Fruit fly (Drosophila melanogaster) Kc167 (cell line): ENCODE results near the gene CG6724.

Experiments
- Myc ChIP-seq: fragments of >200 bp; optimal IDR thresholded peaks from 2 replicates; lab custom pipeline; 2017; ENCODE audit warnings: missing external identifiers
- Sin3A ChIP-seq: fragments of >200 bp; optimal IDR thresholded peaks from 2 replicates; lab custom pipeline; 2018; ENCODE audit warnings: missing external identifiers
- h ChIP-seq: fragments of >200 bp; optimal IDR thresholded peaks from 3 replicates; lab custom pipeline; 2018; ENCODE audit warnings: missing external identifiers
- insv ChIP-seq: fragments of >200 bp; optimal IDR thresholded peaks from 3 replicates; lab custom pipeline; 2018; ENCODE audit warnings: missing external identifiers
- psq ChIP-seq: fragments of >200 bp; optimal IDR thresholded peaks from 2 replicates; lab custom pipeline; 2017; ENCODE audit warnings: missing external identifiers
- ttk ChIP-seq: sonication (Bioruptor generic); optimal IDR thresholded peaks from 2 replicates; lab custom pipeline; 2017; ENCODE audit warnings: missing external identifiers

CG6724 gene

dm6 chr2L:10769708-10770107 is at the start of gene CG6724:
TSS of gene CG6724 (minus strand) at chr2L:10769952.
- TF ChIP-seq insv (lab: Kevin White, UChicago) (no peak), Sin3A (lab: Kevin White, UChicago) (no peak), ttk (lab: Kevin White, UChicago) (no peak), h (lab: Kevin White, UChicago) (no peak), Myc (lab: Kevin White, UChicago) (no peak), psq (lab: Kevin White, UChicago) (no peak)

- TF ChIP-seq h (lab: Kevin White, UChicago): no peak
These were observed 49.1 kb upstream of the CG6724 start, which contains the start of gene CG6508 for dm6 chr2L:10818807-10819206. TSS of gene CG6508 (plus strand) at chr2L:10819107.

dm6 chr2L:10801951-10802780 is 32.4 kb upstream of the CG6724 start:
- TF ChIP-seq Sin3A (lab: Kevin White, UChicago) (no peak), h (lab: Kevin White, UChicago) (no peak), insv (lab: Kevin White, UChicago) (no peak), Myc (lab: Kevin White, UChicago) (no peak), ttk (lab: Kevin White, UChicago) (no peak)

dm6 chr2L:10800877-10801719 is 31.3 kb upstream of the CG6724 start, which contains the start of gene CG31869:
TSS of gene CG31869 (minus strand) at chr2L:10801109.
- TF ChIP-seq ttk (lab: Kevin White, UChicago): no peak
- no peak for TF ChIP-seq Myc (lab: Kevin White, UChicago)
- no peak for TF ChIP-seq Sin3A (lab: Kevin White, UChicago)
- no peak for TF ChIP-seq insv (lab: Kevin White, UChicago)
- TF ChIP-seq psq (lab: Kevin White, UChicago): no peak
- no peak for TF ChIP-seq h (lab: Kevin White, UChicago)

dm6 chr2L:10795731-10796130 is 26.0 kb upstream of the CG6724 start:
- TF ChIP-seq insv (lab: Kevin White, UChicago) (no peak), ttk (lab: Kevin White, UChicago) (no peak), h (lab: Kevin White, UChicago) (no peak), Myc (lab: Kevin White, UChicago) (no peak), Sin3A (lab: Kevin White, UChicago) (no peak), psq (lab: Kevin White, UChicago) (no peak)

- no peak for TF ChIP-seq Sin3A (lab: Kevin White, UChicago)
- TF ChIP-seq psq (lab: Kevin White, UChicago): no peak
- no peak for TF ChIP-seq ttk (lab: Kevin White, UChicago)
- no peak for TF ChIP-seq Myc (lab: Kevin White, UChicago)
- no peak for TF ChIP-seq insv (lab: Kevin White, UChicago)
- TF ChIP-seq h (lab: Kevin White, UChicago): no peak
These were observed 24.3 kb upstream of the CG6724 start for dm6 chr2L:10794032-10794431.

- TF ChIP-seq h (lab: Kevin White, UChicago) (no peak), psq (lab: Kevin White, UChicago) (no peak), insv (lab: Kevin White, UChicago) (no peak), Sin3A (lab: Kevin White, UChicago) (no peak), ttk (lab: Kevin White, UChicago) (no peak), Myc (lab: Kevin White, UChicago) (no peak)
These were observed 22.3 kb upstream of the CG6724 start for dm6 chr2L:10792072-10792471.

dm6 chr2L:10791343-10791742 is 21.6 kb upstream of the CG6724 start:
- no peak for TF ChIP-seq ttk (lab: Kevin White, UChicago)
- no peak for TF ChIP-seq psq (lab: Kevin White, UChicago)
- no peak for TF ChIP-seq Myc (lab: Kevin White, UChicago)
- TF ChIP-seq insv (lab: Kevin White, UChicago): no peak
- no peak for TF ChIP-seq h (lab: Kevin White, UChicago)
- TF ChIP-seq Sin3A (lab: Kevin White, UChicago): no peak

- TF ChIP-seq insv (lab: Kevin White, UChicago): no peak
- no peak for TF ChIP-seq Myc (lab: Kevin White, UChicago)
- no peak for TF ChIP-seq psq (lab: Kevin White, UChicago)
- no peak for TF ChIP-seq Sin3A (lab: Kevin White, UChicago)
These were observed 20.2 kb upstream of the CG6724 start, which contains the start of gene CG31870 for dm6 chr2L:10789922-10790321. TSS of gene CG31870 (plus strand) at chr2L:10790222.

dm6 chr2L:10781252-10781651 is 11.5 kb upstream of the CG6724 start:
- TF ChIP-seq Myc (lab: Kevin White, UChicago) (no peak), insv (lab: Kevin White, UChicago) (no peak), h (lab: Kevin White, UChicago) (no peak), psq (lab: Kevin White, UChicago) (no peak), Sin3A (lab: Kevin White, UChicago) (no peak)

dm6 chr2L:10774041-10774440 is 4.3 kb upstream of the CG6724 start:
- TF ChIP-seq ttk (lab: Kevin White, UChicago): no peak
- no peak for TF ChIP-seq h (lab: Kevin White, UChicago)
- TF ChIP-seq psq (lab: Kevin White, UChicago): no peak
- TF ChIP-seq insv (lab: Kevin White, UChicago): no peak
- no peak for TF ChIP-seq Sin3A (lab: Kevin White, UChicago)
- no peak for TF ChIP-seq Myc (lab: Kevin White, UChicago)
